Worm (Caenorhabditis elegans) whole organism, L1 larva: ENCODE measurements around the gene eri-9.
A peak's percentile ranks its signal among the peaks of the same experiment; 100 is the strongest.

Source experiments
- C04F5.9 ChIP-seq: sonication (generic microtip); optimal IDR thresholded peaks from 2 replicates; lab custom pipeline; 2016; ENCODE audit warnings: missing genetic modification characterization, missing compliant biosample characterization
- Y116A8C.19 ChIP-seq: sonication (generic microtip); optimal IDR thresholded peaks from 2 replicates; lab custom pipeline; 2016; ENCODE audit warnings: missing compliant biosample characterization, missing genetic modification characterization, borderline replicate concordance
- alr-1 ChIP-seq: fragments of 200-800 bp; sonication (Bioruptor generic); optimal IDR thresholded peaks from 2 replicates; lab custom pipeline; 2018; ENCODE audit warnings: borderline replicate concordance, mild to moderate bottlenecking, missing genetic modification characterization, missing compliant biosample characterization
- ceh-63 ChIP-seq: fragments of 200-800 bp; sonication (Bioruptor generic); optimal IDR thresholded peaks from 2 replicates; lab custom pipeline; 2018; ENCODE audit warnings: mild to moderate bottlenecking, missing genetic modification characterization, missing compliant biosample characterization
- ceh-90 ChIP-seq: sonication (generic microtip); optimal IDR thresholded peaks from 2 replicates; lab custom pipeline; 2016; ENCODE audit warnings: missing genetic modification characterization, missing compliant biosample characterization
- ces-1 ChIP-seq: fragments of 150-350 bp; optimal IDR thresholded peaks from 2 replicates; lab custom pipeline; 2014; ENCODE audit warnings: missing biosample characterization, missing genetic modification reagents, missing genetic modification characterization
- dpl-1 ChIP-seq, 3 experiments: fragments of 150-350 bp in 2 of 3; sonication (generic microtip) in 1 of 3; optimal IDR thresholded peaks; 2 replicates each; lab custom pipeline; 2014 to 2017; ENCODE audit warnings: missing biosample characterization in 3 of 3, missing genetic modification characterization in 3 of 3, missing genetic modification reagents in 3 of 3
- dsc-1 ChIP-seq: sonication (generic microtip); optimal IDR thresholded peaks from 2 replicates; lab custom pipeline; 2016; ENCODE audit warnings: mild to moderate bottlenecking, missing genetic modification characterization, missing compliant biosample characterization
- efl-1 ChIP-seq, 4 experiments: fragments of 150-350 bp; optimal IDR thresholded peaks in 3 of 4; peaks in 1 of 4; 1 replicate in 1 of 4; 2 replicates in 3 of 4; lab custom pipeline; 2014; ENCODE audit warnings: missing biosample characterization in 2 of 4, missing genetic modification characterization in 2 of 4, missing genetic modification reagents in 2 of 4
- egl-13 ChIP-seq: sonication (generic microtip); optimal IDR thresholded peaks from 2 replicates; lab custom pipeline; 2016; ENCODE audit warnings: missing genotype, missing genetic modification reagents, missing genetic modification characterization, missing compliant biosample characterization
- fkh-10 ChIP-seq: sonication (generic microtip); optimal IDR thresholded peaks from 2 replicates; lab custom pipeline; 2017; ENCODE audit warnings: missing biosample characterization, missing genetic modification reagents, missing genetic modification characterization
- fkh-4 ChIP-seq: sonication (generic microtip); optimal IDR thresholded peaks from 2 replicates; lab custom pipeline; 2016; ENCODE audit warnings: missing compliant biosample characterization, missing genetic modification characterization, borderline replicate concordance
- fkh-8 ChIP-seq: sonication (generic microtip); optimal IDR thresholded peaks from 2 replicates; lab custom pipeline; 2016; ENCODE audit warnings: mild to moderate bottlenecking, missing genetic modification characterization, missing compliant biosample characterization
- hlh-4 ChIP-seq: sonication (generic microtip); optimal IDR thresholded peaks from 2 replicates; lab custom pipeline; 2016; ENCODE audit warnings: mild to moderate bottlenecking, missing genetic modification characterization, missing compliant biosample characterization
- irx-1 ChIP-seq: sonication (generic microtip); optimal IDR thresholded peaks from 2 replicates; lab custom pipeline; 2016; ENCODE audit warnings: missing genetic modification characterization, missing compliant biosample characterization
- isw-1 ChIP-seq: fragments of 200-800 bp; sonication (Bioruptor generic); IDR thresholded peaks from 2 replicates; pipeline ENCODE4 v1.3.6; 2022; ENCODE audit warnings: missing genetic modification characterization, missing compliant biosample characterization
- jun-1 ChIP-seq: fragments of 150-350 bp; optimal IDR thresholded peaks from 2 replicates; lab custom pipeline; 2014; ENCODE audit warnings: missing biosample characterization, missing genetic modification reagents, missing genetic modification characterization
- lin-14 ChIP-seq: fragments of 200-800 bp; sonication (Bioruptor generic); optimal IDR thresholded peaks from 2 replicates; lab custom pipeline; 2018; ENCODE audit warnings: mild to moderate bottlenecking, missing genetic modification characterization, moderate library complexity, missing compliant biosample characterization
- lin-15B ChIP-seq: fragments of 150-350 bp; sonication (generic microtip); optimal IDR thresholded peaks from 3 replicates; lab custom pipeline; 2014; ENCODE audit warnings: missing biosample characterization, missing genetic modification characterization
- lin-35 ChIP-seq, 2 experiments: fragments of 150-350 bp; optimal IDR thresholded peaks; 2 replicates each; lab custom pipeline; 2014; ENCODE audit warnings: missing biosample characterization in 2 of 2, missing genetic modification characterization in 2 of 2, missing genetic modification reagents in 2 of 2
- lir-3 ChIP-seq: sonication (generic microtip); optimal IDR thresholded peaks from 2 replicates; lab custom pipeline; 2016; ENCODE audit warnings: mild to moderate bottlenecking, missing genetic modification characterization, moderate library complexity, missing compliant biosample characterization; ENCODE audit not compliant: poor library complexity
- lsy-2 ChIP-seq, 2 experiments: fragments of 150-350 bp; optimal IDR thresholded peaks; 2 replicates each; lab custom pipeline; 2014; ENCODE audit warnings: missing biosample characterization in 2 of 2, missing genetic modification characterization in 2 of 2
- mep-1 ChIP-seq: fragments of 150-350 bp; optimal IDR thresholded peaks from 2 replicates; lab custom pipeline; 2014; ENCODE audit warnings: missing biosample characterization, missing genetic modification characterization
- nhr-12 ChIP-seq: sonication (generic microtip); optimal IDR thresholded peaks from 2 replicates; lab custom pipeline; 2017; ENCODE audit warnings: missing biosample characterization, missing genetic modification characterization
- nhr-20 ChIP-seq: sonication (generic microtip); optimal IDR thresholded peaks from 2 replicates; lab custom pipeline; 2016; ENCODE audit warnings: mild to moderate bottlenecking, missing genetic modification characterization, missing compliant biosample characterization
- nhr-237 ChIP-seq: fragments of 150-350 bp; optimal IDR thresholded peaks from 2 replicates; lab custom pipeline; 2014; ENCODE audit warnings: missing biosample characterization, missing genetic modification characterization
- nhr-47 ChIP-seq: sonication (generic microtip); optimal IDR thresholded peaks from 2 replicates; lab custom pipeline; 2016; ENCODE audit warnings: mild to moderate bottlenecking, missing genetic modification characterization, moderate library complexity, missing compliant biosample characterization
- nhr-71 ChIP-seq: sonication (generic microtip); optimal IDR thresholded peaks from 2 replicates; lab custom pipeline; 2016; ENCODE audit warnings: mild to moderate bottlenecking, missing genetic modification characterization, moderate library complexity, missing compliant biosample characterization
- nhr-76 ChIP-seq: sonication (generic microtip); optimal IDR thresholded peaks from 2 replicates; lab custom pipeline; 2017; ENCODE audit warnings: missing biosample characterization, missing genetic modification characterization
- nhr-85 ChIP-seq: sonication (generic microtip); peaks from one replicate; lab custom pipeline; 2016; ENCODE audit warnings: missing genetic modification characterization, inconsistent platforms, missing compliant biosample characterization
- nhr-90 ChIP-seq: sonication (generic microtip); optimal IDR thresholded peaks from 2 replicates; lab custom pipeline; 2016; ENCODE audit warnings: mild to moderate bottlenecking, missing genetic modification characterization, missing compliant biosample characterization; ENCODE audit not compliant: poor library complexity
- pag-3 ChIP-seq: sonication (generic microtip); optimal IDR thresholded peaks from 2 replicates; lab custom pipeline; 2017; ENCODE audit warnings: missing genetic modification characterization, mild to moderate bottlenecking, missing compliant biosample characterization, antibody characterized with exemption, borderline replicate concordance; ENCODE audit not compliant: insufficient read depth
- pax-3 ChIP-seq: fragments of 200-800 bp; sonication (Bioruptor generic); optimal IDR thresholded peaks from 2 replicates; lab custom pipeline; 2018; ENCODE audit warnings: mild to moderate bottlenecking, missing genetic modification characterization, moderate library complexity, missing compliant biosample characterization
- rnt-1 ChIP-seq: sonication (generic microtip); optimal IDR thresholded peaks from 2 replicates; lab custom pipeline; 2016; ENCODE audit warnings: mild to moderate bottlenecking, missing genetic modification characterization, moderate library complexity, missing compliant biosample characterization
- snpc-4 ChIP-seq: fragments of 150-350 bp; optimal IDR thresholded peaks from 2 replicates; lab custom pipeline; 2014; ENCODE audit warnings: missing biosample characterization, missing genetic modification characterization
- snu-23 ChIP-seq: sonication (generic microtip); optimal IDR thresholded peaks from 2 replicates; lab custom pipeline; 2016; ENCODE audit warnings: missing genetic modification characterization, missing compliant biosample characterization
- sox-4 ChIP-seq: sonication (generic microtip); optimal IDR thresholded peaks from 2 replicates; lab custom pipeline; 2016; ENCODE audit warnings: missing genetic modification characterization, missing compliant biosample characterization
- sptf-1 ChIP-seq: fragments of 150-350 bp; optimal IDR thresholded peaks from 2 replicates; lab custom pipeline; 2014; ENCODE audit warnings: missing biosample characterization, missing genetic modification characterization
- swsn-7 ChIP-seq: sonication (generic microtip); optimal IDR thresholded peaks from 2 replicates; lab custom pipeline; 2016; ENCODE audit warnings: missing genetic modification characterization, missing compliant biosample characterization
- tbx-2 ChIP-seq: sonication (generic microtip); optimal IDR thresholded peaks from 2 replicates; lab custom pipeline; 2016; ENCODE audit warnings: missing genetic modification characterization, missing compliant biosample characterization
- unc-30 ChIP-seq: sonication (generic microtip); optimal IDR thresholded peaks from 2 replicates; lab custom pipeline; 2017; ENCODE audit warnings: missing biosample characterization, missing genetic modification characterization
- unc-86 ChIP-seq: sonication (generic microtip); optimal IDR thresholded peaks from 2 replicates; lab custom pipeline; 2016; ENCODE audit warnings: missing genetic modification characterization, missing compliant biosample characterization
- unc-98 ChIP-seq: fragments of 200-800 bp; sonication (Bioruptor generic); IDR thresholded peaks from 2 replicates; pipeline ENCODE4 v1.3.6; 2022; ENCODE audit warnings: missing genetic modification characterization, missing compliant biosample characterization
- zip-4 ChIP-seq: fragments of 200-800 bp; sonication (Bioruptor generic); optimal IDR thresholded peaks from 2 replicates; lab custom pipeline; 2018; ENCODE audit warnings: mild to moderate bottlenecking, missing genetic modification characterization, moderate library complexity, missing compliant biosample characterization
- ztf-11 ChIP-seq, 2 experiments: sonication (generic microtip); optimal IDR thresholded peaks; 2 replicates each; lab custom pipeline; 2016 to 2017; ENCODE audit warnings: missing genetic modification characterization in 2 of 2, missing biosample characterization in 1 of 2, missing compliant biosample characterization in 1 of 2
- ztf-4 ChIP-seq: fragments of 150-350 bp; optimal IDR thresholded peaks from 2 replicates; lab custom pipeline; 2014; ENCODE audit warnings: missing biosample characterization, missing genetic modification characterization

eri-9 gene

DNA sequence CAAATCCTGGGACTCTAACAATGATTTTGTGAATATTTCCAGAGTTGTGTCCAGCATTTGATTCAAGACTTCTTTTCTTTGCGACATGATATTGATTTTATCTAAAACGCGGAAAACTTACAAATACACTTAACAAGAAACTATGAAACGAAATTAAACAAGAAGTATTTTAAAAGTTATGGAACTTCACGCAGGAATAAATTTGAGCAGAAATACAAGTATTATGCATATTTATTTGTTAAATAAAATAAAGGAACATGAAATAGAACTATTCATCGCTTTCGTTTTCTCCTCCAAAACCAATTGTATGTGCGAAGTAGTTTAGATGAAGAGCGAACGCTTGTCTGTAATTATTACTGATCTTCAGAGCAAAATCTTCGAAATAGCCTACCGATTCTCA is 28.5 kb upstream of the eri-9 start, which contains the start of gene kbp-2:
Gene kbp-2, minus strand, starts transcription at position 101 of the 400 bp plus-strand sequence.
- no peak for TF ChIP-seq fkh-10 (GFP tag; lab: Kevin White, UChicago)

DNA sequence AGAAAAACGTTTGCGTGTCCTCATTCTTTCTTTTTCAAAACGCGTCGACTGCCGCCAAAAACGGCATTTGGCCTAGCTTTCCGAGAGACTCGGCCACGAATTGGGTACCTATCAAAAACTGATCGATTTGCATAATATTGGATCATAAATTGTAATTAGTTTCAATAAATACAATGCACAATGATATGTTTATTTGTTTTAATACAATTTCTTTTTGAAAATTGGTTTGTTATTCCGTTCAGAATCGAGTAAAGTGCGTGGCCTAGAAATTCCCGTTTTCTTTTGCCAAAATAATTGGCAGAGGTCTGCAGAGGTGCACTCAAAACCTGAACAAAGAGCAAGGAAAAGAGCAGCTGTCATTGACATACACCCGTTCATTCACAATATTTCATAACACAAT is 26.8 kb upstream of the eri-9 start, which contains the start of gene F26F4.8:
Gene F26F4.8, minus strand, starts transcription at position 69 of the 400 bp plus-strand sequence.
- TF ChIP-seq nhr-85 (peak; percentile 69), irx-1 (tag; lab: Kevin White, UChicago) (peak; percentile 88), unc-30 (tag; lab: Kevin White, UChicago) (no peak), lir-3 (tag; lab: Kevin White, UChicago) (peak; percentile 82), snpc-4 (peak; percentile 16), egl-13 (tag; lab: Kevin White, UChicago) (peak; percentile 61), ztf-11 (tag; optimal IDR thresholded peaks at IDR 0.05; lab: Kevin White, UChicago) (peak in 1 of 2 experiments; percentile 68), rnt-1 (tag; lab: Kevin White, UChicago) (peak; percentile 59), lsy-2 (tag; optimal IDR thresholded peaks at IDR 0.05; lab: Kevin White, UChicago) (peak; percentile 35 to 51), lin-15B (tag; lab: Kevin White, UChicago) (peak; percentile 30), pag-3 (peak; percentile 73), mep-1 (tag; lab: Kevin White, UChicago) (peak; percentile 39), unc-98 (peak; percentile 65), nhr-90 (peak; percentile 63), sptf-1 (tag; lab: Kevin White, UChicago) (no peak), nhr-20 (tag; lab: Kevin White, UChicago) (peak; percentile 46), snu-23 (GFP tag; lab: Kevin White, UChicago) (peak; percentile 26), nhr-47 (peak; percentile 66), ceh-90 (peak; percentile 94), alr-1 (tag; lab: Kevin White, UChicago) (no peak), nhr-76 (tag; lab: Kevin White, UChicago) (no peak), sox-4 (tag; lab: Kevin White, UChicago) (peak; percentile 46), ces-1 (GFP tag; lab: Kevin White, UChicago) (no peak), hlh-4 (no peak), efl-1 (optimal IDR thresholded peaks at IDR 0.05; lab: Kevin White, UChicago) (peak; percentile 61 to 76), efl-1 (GFP tag; optimal IDR thresholded peaks at IDR 0.05 in 1 of 2; lab: Kevin White, UChicago) (peak; percentile 84 to 98), lin-35 (GFP tag; optimal IDR thresholded peaks at IDR 0.05; lab: Kevin White, UChicago) (peak; percentile 77 to 83), isw-1 (GFP tag; lab: Robert Waterston, UW) (peak; percentile 37), ceh-63 (GFP tag; lab: Kevin White, UChicago) (no peak), dpl-1 (GFP tag; optimal IDR thresholded peaks at IDR 0.05; lab: Kevin White, UChicago) (peak; percentile 52 to 84 (median 73)), zip-4 (no peak), dsc-1 (tag; lab: Kevin White, UChicago) (peak; percentile 53), jun-1 (tag; lab: Kevin White, UChicago) (no peak), nhr-237 (tag; lab: Kevin White, UChicago) (no peak), fkh-8 (tag; lab: Kevin White, UChicago) (peak; percentile 57), tbx-2 (tag; lab: Kevin White, UChicago) (peak; percentile 70), lin-14 (GFP tag; lab: Kevin White, UChicago) (peak; percentile 64), ztf-4 (tag; lab: Kevin White, UChicago) (no peak), nhr-71 (tag; lab: Kevin White, UChicago) (peak; percentile 68), fkh-4 (tag; lab: Kevin White, UChicago) (peak; percentile 88), C04F5.9 (tag; lab: Kevin White, UChicago) (peak; percentile 59), Y116A8C.19 (tag; lab: Kevin White, UChicago) (peak; percentile 5), swsn-7 (tag; lab: Kevin White, UChicago) (peak; percentile 19), nhr-12 (tag; lab: Kevin White, UChicago) (no peak), pax-3 (tag; lab: Kevin White, UChicago) (peak; percentile 69), unc-86 (tag; lab: Kevin White, UChicago) (peak; percentile 26)
